Worm (Caenorhabditis elegans): ENCODE measurements around the gene AH6.17.

- TF ChIP-seq ets-7 (tag; optimal IDR thresholded peaks at IDR 0.05) (no peak), flt-1 (GFP tag; IDR thresholded peaks at IDR 0.05) (no peak), ama-1 (optimal IDR thresholded peaks at IDR 0.05) (no peak), hmg-4 (GFP tag; optimal IDR thresholded peaks at IDR 0.05) (no peak), hnd-1 (tag; optimal IDR thresholded peaks at IDR 0.05) (no peak), aly-1 (tag; optimal IDR thresholded peaks at IDR 0.05) (no peak), tra-4 (tag; optimal IDR thresholded peaks at IDR 0.05) (no peak), hmbx-1 (tag; optimal IDR thresholded peaks at IDR 0.05) (no peak), ceh-36 (tag; optimal IDR thresholded peaks at IDR 0.05) (no peak), sea-1 (GFP tag; conservative IDR thresholded peaks at IDR 0.05) (no peak), scrt-1 (GFP tag; IDR thresholded peaks at IDR 0.05) (no peak), tbx-37 (GFP tag; conservative IDR thresholded peaks at IDR 0.05) (no peak), ceh-13 (GFP tag; optimal IDR thresholded peaks at IDR 0.05) (no peak)
These were observed 28.6 kb downstream of the AH6.17 start, which contains the start of gene F35H8.12 for ce11 chrII:9551536-9551935.

All from whole organism, early embryonic.